Comparison of ENCODE assay signal across 1 fruit fly cellular context in genomic region chr3R:9436358-9436972, dm6.
TF ChIP-seq lines count a peak whose summit lies in the region.

No protein-coding gene starts in this region.

TF ChIP-seq in whole organism, embryonic, 481 proteins besides CTCF, POLR2A, EP300 and RAD21 (continued from another document and continues in another):
- no peak for TF ChIP-seq CG9727 (GFP tag; optimal IDR thresholded peaks at IDR 0.05; lab: Kevin White, UChicago)
- TF ChIP-seq Lhr (GFP tag; optimal IDR thresholded peaks at IDR 0.05; lab: Kevin White, UChicago), result no peak
- no peak; the same call in 2 of the 3 replicates for TF ChIP-seq CG34224 (GFP tag; IDR thresholded peaks at IDR 0.05; lab: Robert Waterston, UW; ENCODE audit: partially characterized antibody)
- no peak for TF ChIP-seq stwl (tag; optimal IDR thresholded peaks at IDR 0.05; lab: Kevin White, UChicago)
- no peak for TF ChIP-seq CG8924 (tag; optimal IDR thresholded peaks at IDR 0.05; lab: Kevin White, UChicago)
- TF ChIP-seq Ada2b (GFP tag; IDR thresholded peaks at IDR 0.05; lab: Robert Waterston, UW), result no peak
- TF ChIP-seq CG8089 (GFP tag; optimal IDR thresholded peaks at IDR 0.05; lab: Kevin White, UChicago), result no peak
- TF ChIP-seq CG16863 (GFP tag; optimal IDR thresholded peaks at IDR 0.05; lab: Kevin White, UChicago), result peak; percentile 8
- TF ChIP-seq CG8281 (tag; optimal IDR thresholded peaks at IDR 0.05; lab: Kevin White, UChicago), result no peak
- TF ChIP-seq CG34376 (GFP tag; optimal IDR thresholded peaks at IDR 0.05; lab: Kevin White, UChicago), result peak; percentile 92
- TF ChIP-seq CG10543 (GFP tag; optimal IDR thresholded peaks at IDR 0.05; lab: Kevin White, UChicago), result peak; percentile 66
- no peak for TF ChIP-seq nerfin-1 (tag; optimal IDR thresholded peaks at IDR 0.05; lab: Kevin White, UChicago)
- TF ChIP-seq Dek (tag; optimal IDR thresholded peaks at IDR 0.05; lab: Kevin White, UChicago), result no peak
- no peak for TF ChIP-seq sim (GFP tag; IDR thresholded peaks at IDR 0.05; lab: Robert Waterston, UW)
- 0 out of 2 replicates have a peak, but pooled peaks have one; percentile 10 for TF ChIP-seq H2.0 (GFP tag; IDR thresholded peaks at IDR 0.05; lab: Robert Waterston, UW)
- no peak for TF ChIP-seq CG8765 (GFP tag; IDR thresholded peaks at IDR 0.05; lab: Robert Waterston, UW)
- TF ChIP-seq CG4820 (GFP tag; optimal IDR thresholded peaks at IDR 0.05; lab: Kevin White, UChicago), result no peak
- TF ChIP-seq CG30431 (GFP tag; optimal IDR thresholded peaks at IDR 0.05; lab: Kevin White, UChicago), result no peak
- TF ChIP-seq ftz-f1 (GFP tag; optimal IDR thresholded peaks at IDR 0.05; lab: Kevin White, UChicago), result peak; percentile 74
- no peak for TF ChIP-seq CG17829 (tag; optimal IDR thresholded peaks at IDR 0.05; lab: Kevin White, UChicago)
- TF ChIP-seq CG10147 (GFP tag; optimal IDR thresholded peaks at IDR 0.05; lab: Kevin White, UChicago), result no peak
- TF ChIP-seq Dip3 (GFP tag; optimal IDR thresholded peaks at IDR 0.05; lab: Kevin White, UChicago), result no peak
- no peak for TF ChIP-seq CG15479 (GFP tag; optimal IDR thresholded peaks at IDR 0.05; lab: Kevin White, UChicago)
- peak; percentile 45; the same call in 1 of the 2 replicates for TF ChIP-seq Awh (GFP tag; IDR thresholded peaks at IDR 0.05; lab: Robert Waterston, UW)
- no peak for TF ChIP-seq CkIIα-i1 (GFP tag; IDR thresholded peaks at IDR 0.05; lab: Robert Waterston, UW)
- no peak for TF ChIP-seq TFAM (GFP tag; optimal IDR thresholded peaks at IDR 0.05; lab: Kevin White, UChicago)
- no peak for TF ChIP-seq vfl (GFP tag; optimal IDR thresholded peaks at IDR 0.05; lab: Kevin White, UChicago)
- TF ChIP-seq Hmr (GFP tag; optimal IDR thresholded peaks at IDR 0.05; lab: Kevin White, UChicago), result no peak
- no peak for TF ChIP-seq CG10209 (GFP tag; optimal IDR thresholded peaks at IDR 0.05; lab: Kevin White, UChicago)
- TF ChIP-seq CG17359 (tag; optimal IDR thresholded peaks at IDR 0.05; lab: Kevin White, UChicago), result no peak
- peak; percentile 97 for TF ChIP-seq CG6175 (GFP tag; IDR thresholded peaks at IDR 0.05; lab: Robert Waterston, UW)
- no peak for TF ChIP-seq CG1603 (tag; optimal IDR thresholded peaks at IDR 0.05; lab: Kevin White, UChicago)
- TF ChIP-seq salm (tag; optimal IDR thresholded peaks at IDR 0.05; lab: Kevin White, UChicago), result no peak
- peak in 1 of 2 experiments; percentile 100 for TF ChIP-seq Hr78 (GFP tag; optimal IDR thresholded peaks at IDR 0.05; lab: Kevin White, UChicago)
- TF ChIP-seq Atf3 (GFP tag; optimal IDR thresholded peaks at IDR 0.05; lab: Kevin White, UChicago), result no peak
- TF ChIP-seq HLHmδ (GFP tag; optimal IDR thresholded peaks at IDR 0.05; lab: Kevin White, UChicago), result no peak
- peak; percentile 45; the same call in 1 of the 3 replicates for TF ChIP-seq sr (GFP tag; IDR thresholded peaks at IDR 0.05; lab: Robert Waterston, UW)
- TF ChIP-seq CG31388 (GFP tag; optimal IDR thresholded peaks at IDR 0.05; lab: Kevin White, UChicago), result no peak
- no peak for TF ChIP-seq CG17612 (GFP tag; IDR thresholded peaks at IDR 0.05; lab: Robert Waterston, UW)
- no peak for TF ChIP-seq usp (GFP tag; optimal IDR thresholded peaks at IDR 0.05; lab: Kevin White, UChicago)
- no peak for TF ChIP-seq Elba2 (GFP tag; optimal IDR thresholded peaks at IDR 0.05; lab: Kevin White, UChicago)
- TF ChIP-seq Optix (GFP tag; IDR thresholded peaks at IDR 0.05; lab: Robert Waterston, UW), result no peak
- no peak for TF ChIP-seq CG12391 (tag; optimal IDR thresholded peaks at IDR 0.05; lab: Kevin White, UChicago)
- no peak for TF ChIP-seq dmrt99B (tag; optimal IDR thresholded peaks at IDR 0.05; lab: Kevin White, UChicago)
- no peak for TF ChIP-seq jumu (GFP tag; optimal IDR thresholded peaks at IDR 0.05; lab: Kevin White, UChicago)
- no peak for TF ChIP-seq CG4404 (GFP tag; IDR thresholded peaks at IDR 0.05; lab: Robert Waterston, UW)
- TF ChIP-seq CG14050 (GFP tag; IDR thresholded peaks at IDR 0.05; lab: Robert Waterston, UW), result no peak
- no peak for TF ChIP-seq CG32772 (GFP tag; IDR thresholded peaks at IDR 0.05; lab: Robert Waterston, UW)
- TF ChIP-seq tx (GFP tag; optimal IDR thresholded peaks at IDR 0.05; lab: Kevin White, UChicago), result no peak
- TF ChIP-seq kah (GFP tag; optimal IDR thresholded peaks at IDR 0.05; lab: Kevin White, UChicago), result peak; percentile 38
- TF ChIP-seq Mad (GFP tag; optimal IDR thresholded peaks at IDR 0.05; lab: Kevin White, UChicago), result no peak
- 0 out of 2 replicates have a peak, but pooled peaks have one; percentile 13 for TF ChIP-seq seq (GFP tag; IDR thresholded peaks at IDR 0.05; lab: Robert Waterston, UW)
- no peak for TF ChIP-seq Bdp1 (GFP tag; optimal IDR thresholded peaks at IDR 0.05; lab: Kevin White, UChicago)
- no peak for TF ChIP-seq CG5953 (GFP tag; IDR thresholded peaks at IDR 0.05; lab: Robert Waterston, UW)
- no peak for TF ChIP-seq fru (optimal IDR thresholded peaks at IDR 0.05; lab: Kevin White, UChicago)
- TF ChIP-seq CG12104 (GFP tag; optimal IDR thresholded peaks at IDR 0.05; lab: Kevin White, UChicago), result no peak
- peak; percentile 37; the same call in 1 of the 2 replicates for TF ChIP-seq CG42726 (GFP tag; IDR thresholded peaks at IDR 0.05; lab: Robert Waterston, UW; ENCODE audit: partially characterized antibody)
- no peak for TF ChIP-seq fd102C (GFP tag; optimal IDR thresholded peaks at IDR 0.05; lab: Kevin White, UChicago)
- TF ChIP-seq CG12071 (GFP tag; optimal IDR thresholded peaks at IDR 0.05; lab: Kevin White, UChicago), result peak; percentile 8
- TF ChIP-seq CG33213 (GFP tag; optimal IDR thresholded peaks at IDR 0.05; lab: Kevin White, UChicago), result no peak
- TF ChIP-seq Antp (GFP tag; optimal IDR thresholded peaks at IDR 0.05; lab: Kevin White, UChicago), result peak; percentile 9
- no peak for TF ChIP-seq fd3F (GFP tag; optimal IDR thresholded peaks at IDR 0.05; lab: Kevin White, UChicago)
- TF ChIP-seq br (optimal IDR thresholded peaks at IDR 0.05; lab: Kevin White, UChicago), result no peak
- no peak for TF ChIP-seq CG33557 (GFP tag; optimal IDR thresholded peaks at IDR 0.05; lab: Kevin White, UChicago)
- TF ChIP-seq Hand (GFP tag; optimal IDR thresholded peaks at IDR 0.05; lab: Kevin White, UChicago), result peak; percentile 39
- no peak for TF ChIP-seq CG9797 (GFP tag; optimal IDR thresholded peaks at IDR 0.05; lab: Kevin White, UChicago)
- no peak for TF ChIP-seq al (GFP tag; IDR thresholded peaks at IDR 0.05; lab: Robert Waterston, UW)
- TF ChIP-seq CG13424 (tag; optimal IDR thresholded peaks at IDR 0.05; lab: Kevin White, UChicago), result no peak
- no peak for TF ChIP-seq Nf-YA (GFP tag; IDR thresholded peaks at IDR 0.05; lab: Robert Waterston, UW)
- TF ChIP-seq CG8388 (GFP tag; optimal IDR thresholded peaks at IDR 0.05; lab: Kevin White, UChicago), result no peak
- TF ChIP-seq GATAe (GFP tag; conservative IDR thresholded peaks at IDR 0.05; lab: Robert Waterston, UW), result 0 out of 2 replicates have a peak, but pooled peaks have one; percentile 29
- no peak for TF ChIP-seq sqz (GFP tag; optimal IDR thresholded peaks at IDR 0.05; lab: Kevin White, UChicago)
- peak; percentile 24 for TF ChIP-seq yki (optimal IDR thresholded peaks at IDR 0.05; lab: Kevin White, UChicago)
- no peak for TF ChIP-seq dimm (GFP tag; IDR thresholded peaks at IDR 0.05; lab: Robert Waterston, UW)
- TF ChIP-seq Xrp1 (GFP tag; IDR thresholded peaks at IDR 0.05; lab: Robert Waterston, UW), result peak; percentile 4; the same call in 1 of the 2 replicates
- no peak for TF ChIP-seq twi (tag; optimal IDR thresholded peaks at IDR 0.05; lab: Kevin White, UChicago)
- TF ChIP-seq phol (tag; optimal IDR thresholded peaks at IDR 0.05; lab: Kevin White, UChicago), result no peak
- TF ChIP-seq fd96Cb (tag; optimal IDR thresholded peaks at IDR 0.05; lab: Kevin White, UChicago), result no peak
- TF ChIP-seq NC2β (GFP tag; optimal IDR thresholded peaks at IDR 0.05; lab: Kevin White, UChicago), result no peak
- no peak for TF ChIP-seq otp (GFP tag; IDR thresholded peaks at IDR 0.05; lab: Robert Waterston, UW)
- TF ChIP-seq C15 (GFP tag; IDR thresholded peaks at IDR 0.05; lab: Robert Waterston, UW), result no peak
- TF ChIP-seq Med (GFP tag; lab: Kevin White, UChicago), result peak; percentile 30
- no peak for TF ChIP-seq D19B (GFP tag; optimal IDR thresholded peaks at IDR 0.05; lab: Kevin White, UChicago)
- TF ChIP-seq Dref (GFP tag; IDR thresholded peaks at IDR 0.05; lab: Robert Waterston, UW), result no peak
- TF ChIP-seq zen2 (GFP tag; IDR thresholded peaks at IDR 0.05; lab: Robert Waterston, UW; ENCODE audit: partially characterized antibody), result peak; percentile 84; the same call in 2 of the 3 replicates
- TF ChIP-seq tio (GFP tag; optimal IDR thresholded peaks at IDR 0.05; lab: Kevin White, UChicago), result no peak
- no peak for TF ChIP-seq CG16815 (GFP tag; optimal IDR thresholded peaks at IDR 0.05; lab: Kevin White, UChicago)
- TF ChIP-seq mam (GFP tag; optimal IDR thresholded peaks at IDR 0.05; lab: Kevin White, UChicago), result no peak
- TF ChIP-seq wek (GFP tag; optimal IDR thresholded peaks at IDR 0.05; lab: Kevin White, UChicago), result no peak
- no peak for TF ChIP-seq Stat92E (GFP tag; optimal IDR thresholded peaks at IDR 0.05; lab: Kevin White, UChicago)
- no peak for TF ChIP-seq esg (GFP tag; conservative IDR thresholded peaks at IDR 0.05; lab: Robert Waterston, UW)
- TF ChIP-seq Gug (GFP tag; IDR thresholded peaks at IDR 0.05; lab: Robert Waterston, UW), result no peak
- no peak for TF ChIP-seq CG4707 (GFP tag; optimal IDR thresholded peaks at IDR 0.05; lab: Kevin White, UChicago)
- TF ChIP-seq Oaz (GFP tag; IDR thresholded peaks at IDR 0.05; lab: Robert Waterston, UW), result no peak
- no peak for TF ChIP-seq YL-1 (GFP tag; optimal IDR thresholded peaks at IDR 0.05; lab: Kevin White, UChicago)
- TF ChIP-seq HmgZ (tag; optimal IDR thresholded peaks at IDR 0.05; lab: Kevin White, UChicago), result no peak
- no peak for TF ChIP-seq CG7556 (GFP tag; optimal IDR thresholded peaks at IDR 0.05; lab: Kevin White, UChicago)
- no peak for TF ChIP-seq CG7745 (tag; optimal IDR thresholded peaks at IDR 0.05; lab: Kevin White, UChicago)
- TF ChIP-seq tna (GFP tag; IDR thresholded peaks at IDR 0.05; lab: Robert Waterston, UW; ENCODE audit: partially characterized antibody), result no peak
- TF ChIP-seq NfI (GFP tag; optimal IDR thresholded peaks at IDR 0.05; lab: Kevin White, UChicago), result peak; percentile 6
- no peak for TF ChIP-seq Vsx1 (GFP tag; optimal IDR thresholded peaks at IDR 0.05; lab: Kevin White, UChicago)
- no peak for TF ChIP-seq Myb (GFP tag; optimal IDR thresholded peaks at IDR 0.05; lab: Kevin White, UChicago)
- no peak for TF ChIP-seq CG11398 (GFP tag; optimal IDR thresholded peaks at IDR 0.05; lab: Kevin White, UChicago)
- no peak for TF ChIP-seq CG17802 (tag; optimal IDR thresholded peaks at IDR 0.05; lab: Kevin White, UChicago)
- TF ChIP-seq CG2712 (tag; optimal IDR thresholded peaks at IDR 0.05; lab: Kevin White, UChicago), result no peak
- no peak for TF ChIP-seq CG16779 (GFP tag; IDR thresholded peaks at IDR 0.05; lab: Robert Waterston, UW)
- TF ChIP-seq MESR4 (GFP tag; optimal IDR thresholded peaks at IDR 0.05; lab: Kevin White, UChicago), result no peak
- TF ChIP-seq CG4360 (GFP tag; IDR thresholded peaks at IDR 0.05; lab: Robert Waterston, UW), result no peak
- TF ChIP-seq Hmx (GFP tag; optimal IDR thresholded peaks at IDR 0.05; lab: Kevin White, UChicago), result no peak
- no peak for TF ChIP-seq CG2875 (GFP tag; optimal IDR thresholded peaks at IDR 0.05; lab: Kevin White, UChicago)
- no peak for TF ChIP-seq danr (GFP tag; IDR thresholded peaks at IDR 0.05; lab: Robert Waterston, UW)
- TF ChIP-seq chn (GFP tag; optimal IDR thresholded peaks at IDR 0.05; lab: Kevin White, UChicago), result no peak
- TF ChIP-seq Dp (GFP tag; optimal IDR thresholded peaks at IDR 0.05; lab: Kevin White, UChicago), result no peak
- no peak for TF ChIP-seq CG8290 (GFP tag; optimal IDR thresholded peaks at IDR 0.05; lab: Kevin White, UChicago)
- peak in 1 of 2 experiments; percentile 15 for TF ChIP-seq CG8290 (tag; optimal IDR thresholded peaks at IDR 0.05; lab: Kevin White, UChicago)
- no peak for TF ChIP-seq Dll (GFP tag; IDR thresholded peaks at IDR 0.05; lab: Robert Waterston, UW; ENCODE audit: partially characterized antibody)
- TF ChIP-seq HHEX (GFP tag; optimal IDR thresholded peaks at IDR 0.05; lab: Kevin White, UChicago), result no peak
- TF ChIP-seq CG4730 (GFP tag; IDR thresholded peaks at IDR 0.05; lab: Robert Waterston, UW), result no peak
- no peak for TF ChIP-seq Rx (GFP tag; IDR thresholded peaks at IDR 0.05; lab: Robert Waterston, UW)
- TF ChIP-seq peb (GFP tag; IDR thresholded peaks at IDR 0.05; lab: Robert Waterston, UW), result no peak
- peak; percentile 49; the same call in 1 of the 2 replicates for TF ChIP-seq sna (GFP tag; IDR thresholded peaks at IDR 0.05; lab: Robert Waterston, UW; ENCODE audit: partially characterized antibody)
- no peak for TF ChIP-seq CG7372 (GFP tag; IDR thresholded peaks at IDR 0.05; lab: Robert Waterston, UW)
- no peak for TF ChIP-seq Ptx1 (GFP tag; IDR thresholded peaks at IDR 0.05; lab: Robert Waterston, UW)
- no peak for TF ChIP-seq pnt (GFP tag; optimal IDR thresholded peaks at IDR 0.05; lab: Kevin White, UChicago)
- TF ChIP-seq knrl (GFP tag; IDR thresholded peaks at IDR 0.05; lab: Robert Waterston, UW; ENCODE audit: partially characterized antibody), result 0 out of 3 replicates have a peak, but pooled peaks have one; percentile 32
- no peak for TF ChIP-seq jigr1 (GFP tag; IDR thresholded peaks at IDR 0.05; lab: Robert Waterston, UW)
- TF ChIP-seq sisA (GFP tag; IDR thresholded peaks at IDR 0.05; lab: Robert Waterston, UW), result no peak
- TF ChIP-seq chif (GFP tag; optimal IDR thresholded peaks at IDR 0.05; lab: Kevin White, UChicago), result no peak
- peak; percentile 49 for TF ChIP-seq vvl (GFP tag; IDR thresholded peaks at IDR 0.05; lab: Robert Waterston, UW)
- TF ChIP-seq Lpt (GFP tag; optimal IDR thresholded peaks at IDR 0.05; lab: Kevin White, UChicago), result no peak
- TF ChIP-seq Spps (tag; optimal IDR thresholded peaks at IDR 0.05; lab: Kevin White, UChicago), result no peak
- no peak for TF ChIP-seq CG3281 (GFP tag; optimal IDR thresholded peaks at IDR 0.05; lab: Kevin White, UChicago)
- no peak for TF ChIP-seq tgo (GFP tag; IDR thresholded peaks at IDR 0.05; lab: Robert Waterston, UW)
- TF ChIP-seq CG9932 (GFP tag; IDR thresholded peaks at IDR 0.05; lab: Robert Waterston, UW), result peak; percentile 38; the same call in 1 of the 2 replicates
- TF ChIP-seq CG11560 (tag; IDR thresholded peaks at IDR 0.05; lab: Robert Waterston, UW), result no peak
- TF ChIP-seq Usf (GFP tag; optimal IDR thresholded peaks at IDR 0.05; lab: Kevin White, UChicago), result no peak
- TF ChIP-seq CG14441 (GFP tag; IDR thresholded peaks at IDR 0.05; lab: Robert Waterston, UW), result no peak
- TF ChIP-seq Aef1 (GFP tag; IDR thresholded peaks at IDR 0.05; lab: Robert Waterston, UW), result no peak
